Worm (Caenorhabditis elegans) whole organism, L2 larva: ENCODE measurements around the gene R10F2.4.

ENCODE experiments used
- ceh-16 ChIP-seq: fragments of 150-350 bp; optimal IDR thresholded peaks from 2 replicates; lab custom pipeline; 2014; ENCODE audit warnings: missing biosample characterization, missing genetic modification characterization
- dmd-4 ChIP-seq: sonication (generic microtip); optimal IDR thresholded peaks from 2 replicates; lab custom pipeline; 2017; ENCODE audit warnings: missing biosample characterization, missing genetic modification characterization
- egl-27 ChIP-seq: sonication (generic microtip); optimal IDR thresholded peaks from 3 replicates; lab custom pipeline; 2017; ENCODE audit warnings: missing biosample characterization, missing genetic modification reagents, missing genetic modification characterization
- elt-3 ChIP-seq: sonication (generic microtip); optimal IDR thresholded peaks from 2 replicates; lab custom pipeline; 2017; ENCODE audit warnings: missing biosample characterization, missing genetic modification characterization
- fos-1 ChIP-seq: fragments of 150-350 bp; optimal IDR thresholded peaks from 2 replicates; lab custom pipeline; 2014; ENCODE audit warnings: missing biosample characterization, missing genetic modification characterization
- lin-39 ChIP-seq: fragments of 150-350 bp; optimal IDR thresholded peaks from 2 replicates; lab custom pipeline; 2014; ENCODE audit warnings: missing biosample characterization, missing genetic modification reagents, missing genetic modification characterization
- nhr-11 ChIP-seq: fragments of 150-350 bp; optimal IDR thresholded peaks from 2 replicates; lab custom pipeline; 2014; ENCODE audit warnings: missing biosample characterization, missing genetic modification characterization
- nhr-129 ChIP-seq: fragments of 150-350 bp; optimal IDR thresholded peaks from 2 replicates; lab custom pipeline; 2014; ENCODE audit warnings: missing biosample characterization, missing genetic modification characterization
- sem-4 ChIP-seq: fragments of 150-350 bp; optimal IDR thresholded peaks from 2 replicates; lab custom pipeline; 2014; ENCODE audit warnings: missing biosample characterization, missing genetic modification reagents, missing genetic modification characterization
- unc-55 ChIP-seq: fragments of 150-350 bp; sonication (generic microtip); optimal IDR thresholded peaks from 3 replicates; lab custom pipeline; 2014; ENCODE audit warnings: missing biosample characterization, missing genetic modification reagents, missing genetic modification characterization
- unc-62 ChIP-seq: fragments of 150-350 bp; optimal IDR thresholded peaks from 2 replicates; lab custom pipeline; 2014; ENCODE audit warnings: missing biosample characterization, missing genetic modification reagents, missing genetic modification characterization
- zag-1 ChIP-seq: fragments of 150-350 bp; optimal IDR thresholded peaks from 2 replicates; lab custom pipeline; 2014; ENCODE audit warnings: missing biosample characterization, missing genetic modification characterization
- ztf-1 ChIP-seq: fragments of 200-800 bp; sonication (Bioruptor generic); conservative IDR thresholded peaks from 2 replicates; pipeline ENCODE4 v1.3.6; 2022; ENCODE audit warnings: missing genetic modification characterization, missing compliant biosample characterization

DNA sequence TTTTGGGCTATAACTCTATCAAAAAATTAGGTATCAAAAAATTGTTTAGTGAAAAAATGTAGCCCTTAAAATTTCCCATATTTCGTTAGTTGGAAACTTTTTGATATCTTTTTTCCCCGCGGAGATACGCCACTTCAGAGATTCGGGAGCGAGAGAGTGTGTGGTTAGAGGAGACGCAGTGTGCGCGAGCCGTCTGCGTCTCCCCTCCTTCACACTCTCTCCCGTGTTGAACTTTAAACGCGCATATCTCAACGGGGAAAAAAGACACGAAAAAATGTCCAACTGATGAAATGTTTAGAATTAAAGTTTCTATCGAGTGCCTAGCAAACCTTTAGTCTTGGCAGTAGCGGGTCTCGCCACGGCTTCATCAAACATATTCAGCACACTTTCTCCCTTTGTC, 2.6 kb downstream of the R10F2.4 start:
- TF ChIP-seq lin-39 (no peak), unc-55 (GFP tag; lab: Kevin White, UChicago) (no peak), nhr-129 (no peak), egl-27 (tag; lab: Kevin White, UChicago) (no peak), nhr-11 (tag; lab: Kevin White, UChicago) (no peak), ceh-16 (tag; lab: Kevin White, UChicago) (no peak), zag-1 (tag; lab: Kevin White, UChicago) (no peak), dmd-4 (tag; lab: Kevin White, UChicago) (no peak), fos-1 (tag; lab: Kevin White, UChicago) (no peak), elt-3 (no peak), ztf-1 (GFP tag; lab: Robert Waterston, UW) (no peak), unc-62 (GFP tag; lab: Kevin White, UChicago) (no peak), sem-4 (no peak)
